Fruit fly (Drosophila melanogaster): Measurements from ENCODE around the gene ens.

Gene ens

DNA sequence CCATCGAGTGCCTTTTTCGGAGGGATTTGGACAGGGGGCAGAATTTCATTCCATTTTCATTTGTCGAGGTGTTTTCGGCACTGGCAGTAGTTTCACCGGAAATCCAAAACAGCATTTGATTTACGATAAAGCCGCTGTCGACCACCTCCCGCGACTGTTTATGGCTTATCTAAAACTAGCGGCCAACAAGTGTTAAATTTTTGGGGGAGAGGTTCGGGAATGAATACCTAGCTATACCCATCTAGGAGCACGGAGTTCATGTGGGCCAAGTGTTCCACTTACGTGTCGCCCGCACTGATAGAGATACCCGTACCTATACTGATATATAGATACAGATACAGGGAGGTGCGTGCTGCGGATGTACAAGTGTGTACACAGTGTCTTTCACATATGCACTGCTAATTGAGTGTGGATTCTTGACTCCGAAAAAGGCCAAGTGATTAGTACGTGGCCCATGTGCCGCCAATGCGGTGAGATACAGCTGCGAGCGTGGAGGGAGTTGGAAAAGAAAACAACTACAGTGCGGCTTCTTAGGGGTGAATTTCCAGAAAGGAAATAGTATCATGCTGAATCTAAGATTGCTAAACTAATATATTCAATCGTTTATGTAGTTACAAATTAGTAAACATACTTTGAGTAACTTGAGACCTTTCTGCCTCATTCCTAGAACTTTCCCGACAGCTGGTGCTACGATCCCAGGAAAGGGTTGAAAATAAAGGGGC, 14.6 kb downstream of the ens start:
- TF ChIP-seq pan (optimal IDR thresholded peaks at IDR 0.05) (no peak), CG8478 (optimal IDR thresholded peaks at IDR 0.05) (no peak), EcR (GFP tag; optimal IDR thresholded peaks at IDR 0.05) (no peak), Dll (optimal IDR thresholded peaks at IDR 0.05) (no peak), psq (optimal IDR thresholded peaks at IDR 0.05) (no peak), usp (GFP tag; optimal IDR thresholded peaks at IDR 0.05) (no peak)

DNA sequence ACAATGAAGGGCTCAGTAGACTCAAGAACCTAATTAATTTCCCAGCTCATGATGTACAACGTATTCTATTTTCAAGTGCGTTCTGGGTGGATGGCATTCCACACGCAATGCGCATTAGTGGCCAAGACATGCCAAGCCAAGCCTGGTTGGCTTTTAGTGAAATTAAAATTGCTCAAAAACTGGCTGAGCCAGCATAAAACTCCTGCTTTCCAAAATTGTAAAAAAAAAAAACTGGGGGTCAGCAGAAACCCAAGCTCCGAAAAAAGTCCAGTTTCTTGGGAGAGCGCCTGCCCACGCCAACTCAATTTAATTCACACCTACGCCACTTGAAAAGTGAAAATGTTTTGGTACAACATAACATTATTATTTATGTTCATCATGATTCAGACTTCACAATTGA, 16.0 kb downstream of the ens start:
- TF ChIP-seq psq (optimal IDR thresholded peaks at IDR 0.05) = no peak
- TF ChIP-seq pan (optimal IDR thresholded peaks at IDR 0.05) = no peak
- TF ChIP-seq Dll (optimal IDR thresholded peaks at IDR 0.05) = no peak
- TF ChIP-seq EcR (GFP tag; optimal IDR thresholded peaks at IDR 0.05) = no peak
- no peak for TF ChIP-seq CG8478 (optimal IDR thresholded peaks at IDR 0.05)
- TF ChIP-seq usp (GFP tag; optimal IDR thresholded peaks at IDR 0.05) = no peak

DNA sequence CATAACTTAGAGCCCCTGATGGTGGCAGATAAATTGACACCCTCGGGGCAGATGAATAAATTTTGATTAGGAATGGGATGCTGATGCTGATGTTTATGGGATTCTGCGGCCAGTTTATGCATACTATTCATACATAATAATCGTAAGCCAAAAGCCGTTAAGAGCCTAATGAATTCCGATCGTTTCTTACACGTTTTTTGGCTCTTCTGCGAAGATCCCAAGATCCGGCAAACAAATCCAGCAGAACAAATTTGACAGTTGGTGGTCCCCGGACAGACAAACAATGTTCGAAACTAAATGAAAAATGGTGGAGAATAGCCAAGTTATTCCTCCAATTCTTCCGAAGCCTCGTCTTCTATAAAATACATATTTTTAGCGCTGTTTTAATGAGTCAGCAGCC, 16.9 kb downstream of the ens start:
- no peak for TF ChIP-seq pan (optimal IDR thresholded peaks at IDR 0.05)
- TF ChIP-seq EcR (GFP tag; optimal IDR thresholded peaks at IDR 0.05) = no peak
- no peak for TF ChIP-seq Dll (optimal IDR thresholded peaks at IDR 0.05)
- no peak for TF ChIP-seq CG8478 (optimal IDR thresholded peaks at IDR 0.05)
- TF ChIP-seq psq (optimal IDR thresholded peaks at IDR 0.05) = no peak
- no peak for TF ChIP-seq usp (GFP tag; optimal IDR thresholded peaks at IDR 0.05)

DNA sequence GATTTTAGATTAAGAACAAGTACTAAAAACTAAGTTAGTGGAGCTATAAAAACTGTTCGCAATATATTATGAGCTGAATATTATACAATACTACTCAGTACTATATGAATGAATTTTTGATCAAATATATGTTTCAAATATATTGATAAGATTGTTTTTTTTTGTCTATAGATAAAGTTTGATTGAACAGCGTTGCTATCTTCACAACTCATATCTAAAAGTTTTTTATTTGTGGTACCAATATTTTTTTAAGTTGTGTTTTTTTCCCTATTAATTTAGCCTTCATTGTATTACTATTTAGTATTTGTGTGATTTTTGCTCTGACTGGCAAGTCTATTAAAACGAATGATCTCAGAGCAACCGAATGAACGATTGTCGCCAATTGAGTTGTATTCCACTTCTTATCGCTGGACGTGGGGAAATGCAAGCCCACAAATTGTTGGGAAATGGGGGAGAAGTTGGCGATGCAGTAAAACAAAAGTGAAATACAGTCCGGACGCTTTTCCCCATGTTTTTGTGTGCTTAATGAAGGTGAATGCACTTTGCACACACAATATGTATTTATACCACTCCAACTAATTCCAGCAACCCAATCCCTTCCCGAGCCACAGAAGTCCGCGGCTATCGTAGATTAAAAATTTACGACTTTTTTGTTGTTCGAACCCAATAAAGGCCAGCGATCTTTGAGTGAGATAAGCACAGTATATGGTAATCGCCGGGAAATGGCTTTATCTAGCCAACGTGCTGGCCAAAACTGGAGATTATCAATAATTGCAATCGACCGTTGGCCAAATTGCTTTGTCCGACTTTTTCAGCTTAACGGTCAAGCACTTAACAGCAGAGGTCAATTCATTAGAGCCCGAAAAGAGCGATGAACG, 17.6 kb downstream of the ens start:
- TF ChIP-seq pan (optimal IDR thresholded peaks at IDR 0.05) = no peak

DNA sequence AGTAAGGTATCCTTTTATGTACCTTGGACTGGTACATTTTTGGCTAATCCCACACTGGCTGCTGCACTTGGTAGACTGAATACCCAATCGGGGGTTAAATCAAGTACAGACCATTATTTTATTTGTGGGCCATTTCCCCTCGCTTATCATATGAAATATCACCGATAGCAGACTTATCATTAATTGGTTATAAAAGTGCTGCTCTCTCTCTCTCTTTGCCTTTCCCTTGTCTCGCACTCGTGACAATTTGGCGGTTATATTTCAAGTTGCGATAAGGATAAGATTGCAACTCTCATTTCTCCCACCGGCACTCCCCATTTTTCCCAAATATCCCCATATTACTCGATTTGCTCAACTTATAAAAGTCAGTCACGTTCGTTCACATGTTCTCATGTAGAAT, 18.6 kb downstream of the ens start:
- no peak for TF ChIP-seq usp (GFP tag; optimal IDR thresholded peaks at IDR 0.05)
- no peak for TF ChIP-seq psq (optimal IDR thresholded peaks at IDR 0.05)
- TF ChIP-seq CG8478 (optimal IDR thresholded peaks at IDR 0.05) = no peak
- TF ChIP-seq EcR (GFP tag; optimal IDR thresholded peaks at IDR 0.05) = no peak
- TF ChIP-seq pan (optimal IDR thresholded peaks at IDR 0.05) = no peak
- TF ChIP-seq Dll (optimal IDR thresholded peaks at IDR 0.05) = no peak

DNA sequence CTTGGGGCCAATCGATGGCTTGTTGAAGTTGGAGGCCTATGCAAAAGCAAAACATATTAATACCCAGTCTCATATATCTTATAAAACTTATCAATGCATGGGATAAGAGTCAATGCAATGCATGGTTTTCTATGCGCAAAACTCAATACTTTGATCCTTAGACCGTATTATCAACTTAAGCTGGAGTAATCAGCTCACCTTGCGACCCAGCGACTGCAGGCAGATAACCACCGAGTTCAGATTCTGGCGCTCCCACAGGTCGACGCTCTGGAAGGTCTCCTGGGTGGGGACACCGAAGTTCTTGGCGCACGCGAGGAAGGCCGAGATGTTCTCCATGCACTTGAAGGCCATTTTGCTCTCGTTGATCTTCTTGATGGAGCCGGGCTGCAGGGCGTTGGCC, 19.2 kb downstream of the ens start:
- no peak for TF ChIP-seq EcR (GFP tag; optimal IDR thresholded peaks at IDR 0.05)
- no peak for TF ChIP-seq usp (GFP tag; optimal IDR thresholded peaks at IDR 0.05)
- no peak for TF ChIP-seq Dll (optimal IDR thresholded peaks at IDR 0.05)
- no peak for TF ChIP-seq psq (optimal IDR thresholded peaks at IDR 0.05)
- no peak for TF ChIP-seq pan (optimal IDR thresholded peaks at IDR 0.05)
- no peak for TF ChIP-seq CG8478 (optimal IDR thresholded peaks at IDR 0.05)

DNA sequence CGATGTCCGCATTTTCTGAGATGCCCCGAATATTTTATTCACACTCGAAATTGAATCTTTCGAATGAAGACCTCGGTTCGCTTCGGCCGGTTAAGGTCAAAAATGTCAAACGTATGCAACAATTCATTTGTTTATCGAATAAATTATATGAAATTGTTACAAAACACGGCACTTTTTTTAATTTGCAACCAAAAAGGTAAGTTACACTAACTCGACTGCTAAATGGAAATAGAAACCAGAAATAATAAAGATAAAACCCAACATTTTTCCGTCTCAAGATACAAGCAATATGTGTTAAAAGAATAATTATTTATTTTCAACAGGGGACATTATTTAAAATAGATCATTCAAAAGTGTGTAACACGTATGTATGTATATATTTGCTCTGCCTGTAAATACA, 20.4 kb downstream of the ens start:
- no peak for TF ChIP-seq usp (GFP tag; optimal IDR thresholded peaks at IDR 0.05)
- no peak for TF ChIP-seq EcR (GFP tag; optimal IDR thresholded peaks at IDR 0.05)
- TF ChIP-seq CG8478 (optimal IDR thresholded peaks at IDR 0.05) = no peak
- TF ChIP-seq psq (optimal IDR thresholded peaks at IDR 0.05) = no peak
- no peak for TF ChIP-seq pan (optimal IDR thresholded peaks at IDR 0.05)
- no peak for TF ChIP-seq Dll (optimal IDR thresholded peaks at IDR 0.05)

DNA sequence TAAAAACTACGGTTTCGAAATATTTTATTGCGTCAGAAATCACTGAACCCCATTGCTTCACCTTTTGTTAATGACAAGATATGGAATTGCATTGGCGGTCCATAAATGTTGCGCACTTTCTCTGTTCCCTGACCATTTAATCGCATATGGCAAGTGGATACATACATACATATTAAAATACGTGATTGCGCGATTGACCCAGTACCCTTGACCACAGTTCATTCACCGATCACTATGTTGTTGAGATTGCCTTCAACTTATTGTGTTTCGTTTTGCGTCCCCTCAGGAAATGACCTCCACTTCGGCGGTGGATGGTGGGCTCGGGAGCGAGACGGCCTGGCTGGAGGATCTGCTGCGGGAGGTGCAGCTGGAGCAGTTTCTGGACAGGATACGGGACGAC, 24.1 kb downstream of the ens start:
- no peak for TF ChIP-seq EcR (GFP tag; optimal IDR thresholded peaks at IDR 0.05)
- TF ChIP-seq Dll (optimal IDR thresholded peaks at IDR 0.05) = no peak
- TF ChIP-seq psq (optimal IDR thresholded peaks at IDR 0.05) = no peak
- no peak for TF ChIP-seq pan (optimal IDR thresholded peaks at IDR 0.05)
- TF ChIP-seq CG8478 (optimal IDR thresholded peaks at IDR 0.05) = no peak
- TF ChIP-seq usp (GFP tag; optimal IDR thresholded peaks at IDR 0.05) = no peak

DNA sequence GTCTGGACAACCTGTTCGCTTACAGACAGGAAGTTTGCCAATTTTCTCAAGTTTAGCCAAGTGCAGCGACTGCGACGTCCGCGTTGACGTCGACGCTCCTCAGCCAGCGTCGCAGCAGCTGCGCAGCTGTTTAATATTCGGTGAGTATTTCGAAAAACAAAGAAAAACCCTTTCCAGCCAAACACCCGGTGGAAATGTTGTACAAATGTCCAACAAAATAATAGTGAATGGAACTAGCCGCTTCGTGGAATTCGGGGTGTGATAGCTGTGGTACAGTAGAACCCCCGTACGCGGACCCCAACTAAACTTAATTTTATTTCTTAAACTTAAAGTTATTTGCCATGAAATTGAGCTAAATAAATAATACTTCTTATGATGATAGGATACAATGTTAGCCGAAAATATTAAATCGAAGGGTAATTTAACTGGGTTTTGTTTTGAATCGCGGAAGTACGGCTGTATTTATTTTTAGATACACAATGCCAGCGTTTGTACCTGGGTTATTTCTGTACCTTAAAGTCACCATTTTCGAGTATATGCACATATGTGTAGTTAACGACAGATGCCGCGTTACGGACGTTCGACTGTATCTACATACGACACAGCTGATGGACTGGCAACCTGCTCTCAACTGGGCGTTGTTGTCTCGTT, 25.4 kb downstream of the ens start:
- TF ChIP-seq Dll (optimal IDR thresholded peaks at IDR 0.05) = no peak
- no peak for TF ChIP-seq usp (GFP tag; optimal IDR thresholded peaks at IDR 0.05)
- no peak for TF ChIP-seq psq (optimal IDR thresholded peaks at IDR 0.05)
- TF ChIP-seq EcR (GFP tag; optimal IDR thresholded peaks at IDR 0.05) = no peak
- TF ChIP-seq pan (optimal IDR thresholded peaks at IDR 0.05) = no peak
- TF ChIP-seq CG8478 (optimal IDR thresholded peaks at IDR 0.05) = no peak

DNA sequence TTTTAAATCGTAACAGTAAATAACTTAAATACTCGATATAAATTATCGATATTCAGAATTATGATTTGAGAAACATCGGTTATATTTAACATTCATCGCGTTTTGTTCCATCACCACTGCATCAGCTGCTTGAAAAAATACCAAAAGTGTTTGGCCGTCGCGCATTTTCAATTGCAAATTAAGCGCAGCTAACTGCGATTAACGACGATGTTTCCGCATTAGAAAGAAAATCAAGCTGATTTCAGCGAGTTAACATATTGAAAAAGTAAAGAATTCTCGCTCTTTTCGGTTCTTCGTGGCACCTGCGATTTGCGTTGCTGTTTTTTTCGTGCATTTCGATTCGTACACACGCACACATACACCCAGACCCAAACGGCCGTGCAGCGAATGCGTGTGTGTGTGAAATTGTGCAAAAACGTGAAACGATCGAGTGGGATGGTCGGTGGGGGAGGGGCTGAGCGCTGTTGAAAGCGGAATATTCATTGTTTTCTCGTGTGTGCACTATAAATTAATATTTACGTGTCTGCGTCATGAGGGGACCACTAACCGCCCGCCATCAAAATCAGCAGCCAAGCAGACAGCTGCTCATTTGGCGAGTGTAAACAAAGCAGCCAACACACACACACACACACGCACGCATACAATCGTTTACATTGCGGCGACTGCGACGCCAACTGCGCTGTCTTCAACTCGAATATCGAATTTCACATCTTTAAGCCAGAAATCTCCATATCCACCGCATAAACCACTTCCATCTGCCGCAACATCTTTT, 26.1 kb downstream of the ens start, which contains the start of gene Ack:
Gene Ack, plus strand, starts transcription at position 115 of the 772 bp plus-strand sequence.
- TF ChIP-seq psq (optimal IDR thresholded peaks at IDR 0.05) = no peak
- no peak for TF ChIP-seq EcR (GFP tag; optimal IDR thresholded peaks at IDR 0.05)
- TF ChIP-seq usp (GFP tag; optimal IDR thresholded peaks at IDR 0.05) = no peak
- TF ChIP-seq pan (optimal IDR thresholded peaks at IDR 0.05) = no peak
- TF ChIP-seq CG8478 (optimal IDR thresholded peaks at IDR 0.05) = peak; percentile 52
- TF ChIP-seq Dll (optimal IDR thresholded peaks at IDR 0.05) = no peak

DNA sequence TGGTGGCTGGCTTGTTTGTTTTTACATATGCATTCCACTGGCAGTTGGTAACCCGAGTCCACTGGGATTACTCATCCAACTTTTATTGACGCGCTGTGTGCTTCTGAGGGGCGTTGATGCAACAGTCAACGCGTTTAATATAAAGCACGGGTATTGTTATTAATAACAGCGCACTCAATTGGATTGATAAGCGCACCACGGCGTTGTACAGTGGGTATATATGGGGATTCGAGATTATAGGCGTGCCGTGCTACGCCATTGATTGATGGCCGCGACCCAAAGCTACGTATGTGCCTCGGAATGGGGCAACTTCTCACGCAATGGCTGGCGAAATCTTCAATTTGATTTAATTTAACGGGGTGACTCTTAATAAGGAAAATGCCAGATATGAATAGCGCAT, 27.2 kb downstream of the ens start:
- TF ChIP-seq Dll (optimal IDR thresholded peaks at IDR 0.05) = no peak
- TF ChIP-seq psq (optimal IDR thresholded peaks at IDR 0.05) = no peak
- no peak for TF ChIP-seq EcR (GFP tag; optimal IDR thresholded peaks at IDR 0.05)
- TF ChIP-seq CG8478 (optimal IDR thresholded peaks at IDR 0.05) = no peak
- TF ChIP-seq usp (GFP tag; optimal IDR thresholded peaks at IDR 0.05) = no peak
- TF ChIP-seq pan (optimal IDR thresholded peaks at IDR 0.05) = no peak

All from whole organism.